Fruit fly (Drosophila melanogaster): Measurements from ENCODE around the gene Nnk.

DNA sequence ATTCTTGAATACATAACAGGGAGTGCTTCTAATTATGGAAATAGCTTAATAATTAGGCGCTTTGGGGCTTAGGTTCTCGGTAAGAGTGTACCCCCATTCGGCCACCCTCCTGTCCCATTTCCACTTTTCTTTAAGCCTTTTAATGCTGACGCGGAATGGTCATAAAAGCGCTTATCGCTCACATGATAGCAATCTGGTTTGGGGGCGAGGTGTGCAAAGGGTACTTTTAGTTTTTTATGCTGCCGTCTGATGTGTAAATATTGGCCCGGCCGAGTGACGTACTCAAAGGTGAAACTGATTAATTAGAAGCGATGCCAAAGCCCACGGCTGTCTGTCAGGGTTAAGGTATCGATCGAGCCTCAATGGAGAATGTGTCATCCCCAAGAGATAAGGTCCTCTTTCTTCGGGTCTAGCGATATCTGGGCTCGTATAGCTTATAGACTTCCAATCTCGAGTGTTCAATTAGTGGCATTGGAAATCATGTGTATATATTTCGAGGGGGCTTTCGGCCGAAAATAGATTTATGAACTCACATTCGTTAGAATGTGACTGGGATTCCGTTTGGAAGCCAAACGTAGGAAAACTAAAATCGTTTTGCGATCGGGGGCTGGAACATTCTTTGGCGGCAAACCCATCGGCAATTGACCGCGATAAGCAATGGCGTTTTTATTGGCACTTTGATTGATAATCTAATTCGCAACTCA is 45.1 kb downstream of the Nnk start:
- TF ChIP-seq sens-2 (GFP tag; IDR thresholded peaks at IDR 0.05) (no peak), CG11093 (GFP tag; IDR thresholded peaks at IDR 0.05) (no peak), prd (optimal IDR thresholded peaks at IDR 0.05) (no peak), prd (GFP tag; IDR thresholded peaks at IDR 0.05) (no peak), CG17829 (tag; optimal IDR thresholded peaks at IDR 0.05) (no peak), z (GFP tag; IDR thresholded peaks at IDR 0.05) (no peak), psq (GFP tag; optimal IDR thresholded peaks at IDR 0.05) (no peak), Ssrp (tag; optimal IDR thresholded peaks at IDR 0.05) (no peak), Rx (GFP tag; IDR thresholded peaks at IDR 0.05) (no peak), CG9932 (GFP tag; IDR thresholded peaks at IDR 0.05) (no peak), CG17912 (GFP tag; optimal IDR thresholded peaks at IDR 0.05) (no peak), sna (GFP tag; IDR thresholded peaks at IDR 0.05; ENCODE audit: partially characterized antibody) (no peak), CG12155 (GFP tag; optimal IDR thresholded peaks at IDR 0.05) (no peak), Blimp-1 (GFP tag; optimal IDR thresholded peaks at IDR 0.05) (no peak), Sin3A (optimal IDR thresholded peaks at IDR 0.05) (no peak)
